Fruit fly (Drosophila melanogaster) whole organism, embryonic: ENCODE measurements around the gene CG9302.
A peak's percentile ranks its signal among the peaks of the same experiment; 100 is the strongest.

Source experiments
- Atf3 ChIP-seq: fragments of 200-800 bp; sonication (Bioruptor generic); optimal IDR thresholded peaks from 3 replicates; lab custom pipeline; 2016; ENCODE audit warnings: missing biosample characterization, missing genetic modification characterization
- Atf6 ChIP-seq: fragments of 200-800 bp; sonication (Bioruptor generic); IDR thresholded peaks from 2 replicates; pipeline ENCODE4 v1.3.6; 2022; ENCODE audit warnings: missing biosample characterization, missing genetic modification characterization
- Blimp-1 ChIP-seq: fragments of 200-800 bp; sonication (Bioruptor generic); optimal IDR thresholded peaks from 3 replicates; lab custom pipeline; 2018; ENCODE audit warnings: missing biosample characterization, missing genetic modification characterization, mild to moderate bottlenecking, moderate library complexity, missing genetic modification reagents
- Bteb2 ChIP-seq: fragments of 200-800 bp; sonication (Bioruptor generic); optimal IDR thresholded peaks from 2 replicates; lab custom pipeline; 2016; ENCODE audit warnings: missing biosample characterization, missing genetic modification characterization
- CG11398 ChIP-seq: fragments of 200-800 bp; sonication (Bioruptor generic); optimal IDR thresholded peaks from 2 replicates; lab custom pipeline; 2016; ENCODE audit warnings: missing biosample characterization, missing genetic modification characterization
- CG11504 ChIP-seq: fragments of 200-800 bp; sonication (Bioruptor generic); optimal IDR thresholded peaks from 3 replicates; lab custom pipeline; 2019; ENCODE audit warnings: missing biosample characterization, mild to moderate bottlenecking, missing genetic modification characterization, moderate library complexity
- CG11695 ChIP-seq: fragments of 200-800 bp; sonication (Bioruptor generic); IDR thresholded peaks from 3 replicates; pipeline ENCODE4 v1.3.6; 2022; ENCODE audit warnings: missing biosample characterization, missing genetic modification characterization
- CG12236 ChIP-seq: fragments of 200-800 bp; sonication (Bioruptor generic); optimal IDR thresholded peaks from 2 replicates; lab custom pipeline; 2016; ENCODE audit warnings: missing biosample characterization, missing genetic modification characterization
- CG12942 ChIP-seq: fragments of 200-800 bp; sonication (Bioruptor generic); optimal IDR thresholded peaks from 3 replicates; lab custom pipeline; 2016; ENCODE audit warnings: missing biosample characterization, missing genetic modification characterization
- CG13296 ChIP-seq: fragments of 200-800 bp; sonication (Bioruptor generic); optimal IDR thresholded peaks from 3 replicates; lab custom pipeline; 2018; ENCODE audit warnings: missing biosample characterization, mild to moderate bottlenecking, missing genetic modification characterization
- CG13894 ChIP-seq: fragments of 200-800 bp; sonication (Bioruptor generic); optimal IDR thresholded peaks from 3 replicates; lab custom pipeline; 2018; ENCODE audit warnings: missing biosample characterization, mild to moderate bottlenecking, missing genetic modification characterization, moderate library complexity
- CG14050 ChIP-seq: fragments of 200-800 bp; sonication (Bioruptor generic); IDR thresholded peaks from 3 replicates; pipeline ENCODE4 v1.3.6; 2022; ENCODE audit warnings: missing biosample characterization, missing genetic modification characterization
- CG16813 ChIP-seq: fragments of 200-800 bp; sonication (Bioruptor generic); IDR thresholded peaks from 3 replicates; pipeline ENCODE4 v1.3.6; 2022; ENCODE audit warnings: missing biosample characterization, missing genetic modification characterization; ENCODE audit not compliant: partially characterized antibody
- CG17186 ChIP-seq: fragments of 200-800 bp; sonication (Bioruptor generic); optimal IDR thresholded peaks from 3 replicates; lab custom pipeline; 2017; ENCODE audit warnings: missing biosample characterization, missing genetic modification reagents, missing genetic modification characterization
- CG18011 ChIP-seq: fragments of 200-800 bp; sonication (Bioruptor generic); optimal IDR thresholded peaks from 2 replicates; lab custom pipeline; 2017; ENCODE audit warnings: missing biosample characterization, missing genetic modification characterization, mild to moderate bottlenecking, moderate library complexity, missing genotype
- CG2120 ChIP-seq: fragments of 200-800 bp; sonication (Bioruptor generic); optimal IDR thresholded peaks from 3 replicates; lab custom pipeline; 2016; ENCODE audit warnings: missing biosample characterization, missing genetic modification characterization
- CG2129 ChIP-seq: fragments of 200-800 bp; sonication (Bioruptor generic); IDR thresholded peaks from 2 replicates; pipeline ENCODE4 v1.3.6; 2022; ENCODE audit warnings: missing biosample characterization, missing genetic modification characterization; ENCODE audit not compliant: partially characterized antibody
- CG2875 ChIP-seq: fragments of 200-800 bp; sonication (Bioruptor generic); optimal IDR thresholded peaks from 2 replicates; lab custom pipeline; 2017; ENCODE audit warnings: missing biosample characterization, mild to moderate bottlenecking, missing genetic modification characterization, missing genetic modification reagents
- CG30020 ChIP-seq: fragments of 200-800 bp; optimal IDR thresholded peaks from 2 replicates; lab custom pipeline; 2019; ENCODE audit warnings: missing biosample characterization, mild to moderate bottlenecking, missing genetic modification characterization, moderate library complexity
- CG32772 ChIP-seq: fragments of 200-800 bp; sonication (Bioruptor generic); IDR thresholded peaks from 2 replicates; pipeline ENCODE4 v1.3.6; 2022; ENCODE audit warnings: missing biosample characterization, missing genetic modification characterization
- CG5245 ChIP-seq: fragments of 200-800 bp; sonication (Bioruptor generic); optimal IDR thresholded peaks from 3 replicates; lab custom pipeline; 2016; ENCODE audit warnings: missing biosample characterization, missing genetic modification characterization
- CG6791 ChIP-seq: fragments of 200-800 bp; sonication (Bioruptor generic); IDR thresholded peaks from 3 replicates; pipeline ENCODE4 v1.3.6; 2022; ENCODE audit warnings: missing biosample characterization, missing genetic modification characterization; ENCODE audit not compliant: partially characterized antibody
- CG8281 ChIP-seq: fragments of 200-800 bp; sonication (Bioruptor generic); optimal IDR thresholded peaks from 2 replicates; lab custom pipeline; 2018; ENCODE audit warnings: missing biosample characterization, mild to moderate bottlenecking, missing genetic modification characterization, moderate library complexity
- CTCF ChIP-seq: fragments of 200-800 bp; sonication (Bioruptor generic); optimal IDR thresholded peaks from 2 replicates; lab custom pipeline; 2017; ENCODE audit warnings: missing biosample characterization, mild to moderate bottlenecking, missing genetic modification characterization, moderate library complexity
- D19A ChIP-seq: fragments of 200-800 bp; optimal IDR thresholded peaks from 3 replicates; lab custom pipeline; 2019; ENCODE audit warnings: missing biosample characterization, mild to moderate bottlenecking, missing genetic modification characterization, moderate library complexity
- Dfd ChIP-seq, 2 experiments: fragments of >200 bp; optimal IDR thresholded peaks; 2 replicates each; lab custom pipeline; 2017; ENCODE audit warnings: missing biosample characterization in 2 of 2, missing genetic modification characterization in 2 of 2
- Dref ChIP-seq: fragments of 200-800 bp; sonication (Bioruptor generic); IDR thresholded peaks from 2 replicates; pipeline ENCODE4 v1.3.6; 2022; ENCODE audit warnings: missing biosample characterization, missing genetic modification characterization
- Drgx ChIP-seq: fragments of 200-800 bp; sonication (Bioruptor generic); IDR thresholded peaks from 2 replicates; pipeline ENCODE4 v1.3.6; 2022; ENCODE audit warnings: missing biosample characterization, missing genetic modification characterization
- Ets65A ChIP-seq: fragments of 200-800 bp; sonication (Bioruptor generic); peaks from one replicate; lab custom pipeline; 2016; ENCODE audit warnings: missing biosample characterization, missing genetic modification characterization
- Fer3 ChIP-seq: fragments of 200-800 bp; sonication (Bioruptor generic); optimal IDR thresholded peaks from 2 replicates; lab custom pipeline; 2018; ENCODE audit warnings: missing biosample characterization, mild to moderate bottlenecking, missing genetic modification characterization, moderate library complexity
- HLH4C ChIP-seq: fragments of 200-800 bp; sonication (Bioruptor generic); IDR thresholded peaks from 3 replicates; pipeline ENCODE4 v1.3.6; 2022; ENCODE audit warnings: missing biosample characterization, missing genetic modification characterization; ENCODE audit not compliant: partially characterized antibody
- Hey ChIP-seq: fragments of 200-800 bp; sonication (Bioruptor generic); optimal IDR thresholded peaks from 3 replicates; lab custom pipeline; 2018; ENCODE audit warnings: missing biosample characterization, mild to moderate bottlenecking, missing genetic modification characterization
- Kr ChIP-seq: fragments of 200-800 bp; sonication (Bioruptor generic); optimal IDR thresholded peaks from 2 replicates; lab custom pipeline; 2017; ENCODE audit warnings: missing biosample characterization, mild to moderate bottlenecking, missing genetic modification characterization
- Mad ChIP-seq: fragments of 200-800 bp; sonication (Bioruptor generic); optimal IDR thresholded peaks from 2 replicates; lab custom pipeline; 2016; ENCODE audit warnings: missing biosample characterization, missing genetic modification characterization
- Six4 ChIP-seq: fragments of 200-800 bp; sonication (Bioruptor generic); optimal IDR thresholded peaks from 2 replicates; lab custom pipeline; 2016; ENCODE audit warnings: missing biosample characterization, missing genetic modification characterization
- Sry-δ ChIP-seq: fragments of 200-800 bp; sonication (Bioruptor generic); optimal IDR thresholded peaks from 2 replicates; lab custom pipeline; 2016; ENCODE audit warnings: missing biosample characterization, missing genetic modification characterization
- Xbp1 ChIP-seq: fragments of 200-800 bp; sonication (Bioruptor generic); optimal IDR thresholded peaks from 3 replicates; lab custom pipeline; 2016; ENCODE audit warnings: missing biosample characterization, mild to moderate bottlenecking, missing genetic modification characterization
- abd-A ChIP-seq: fragments of 200-800 bp; sonication (Bioruptor generic); optimal IDR thresholded peaks from 3 replicates; lab custom pipeline; 2019; ENCODE audit warnings: missing biosample characterization, mild to moderate bottlenecking, missing genetic modification characterization, moderate library complexity
- cad ChIP-seq: fragments of >200 bp; optimal IDR thresholded peaks from 2 replicates; lab custom pipeline; 2017; ENCODE audit warnings: missing biosample characterization, missing genetic modification characterization
- corto ChIP-seq: fragments of 200-800 bp; sonication (Bioruptor generic); optimal IDR thresholded peaks from 2 replicates; lab custom pipeline; 2016; ENCODE audit warnings: missing biosample characterization, mild to moderate bottlenecking, missing genetic modification characterization, moderate library complexity
- crp ChIP-seq, 2 experiments: fragments of 200-800 bp; sonication (Bioruptor generic); optimal IDR thresholded peaks; 2 replicates in 1 of 2; 3 replicates in 1 of 2; lab custom pipeline; 2017; ENCODE audit warnings: missing biosample characterization in 2 of 2, missing genetic modification characterization in 2 of 2, mild to moderate bottlenecking in 1 of 2, moderate library complexity in 1 of 2
- dmrt99B ChIP-seq: fragments of 200-800 bp; sonication (Bioruptor generic); optimal IDR thresholded peaks from 2 replicates; lab custom pipeline; 2018; ENCODE audit warnings: missing biosample characterization, mild to moderate bottlenecking, missing genetic modification characterization, moderate library complexity
- esg ChIP-seq: fragments of 200-800 bp; sonication (Bioruptor generic); conservative IDR thresholded peaks from 2 replicates; pipeline ENCODE4 v1.3.6; 2022; ENCODE audit warnings: missing biosample characterization, missing genetic modification characterization
- h ChIP-seq: fragments of >200 bp; optimal IDR thresholded peaks from 2 replicates; lab custom pipeline; 2017
- hb ChIP-seq: fragments of 200-800 bp; sonication (Bioruptor generic); IDR thresholded peaks from 3 replicates; pipeline ENCODE4 v1.3.6; 2022; ENCODE audit warnings: missing biosample characterization, missing genetic modification characterization; ENCODE audit not compliant: partially characterized antibody
- klu ChIP-seq: fragments of 200-800 bp; sonication (Bioruptor generic); IDR thresholded peaks from 2 replicates; pipeline ENCODE4 v1.3.6; 2022; ENCODE audit warnings: missing biosample characterization, missing genetic modification characterization
- lmd ChIP-seq: fragments of 200-800 bp; sonication (Bioruptor generic); IDR thresholded peaks from 2 replicates; pipeline ENCODE4 v1.3.6; 2022; ENCODE audit warnings: missing biosample characterization, missing genetic modification characterization
- nmo ChIP-seq: fragments of 200-800 bp; sonication (Bioruptor generic); optimal IDR thresholded peaks from 2 replicates; lab custom pipeline; 2018; ENCODE audit warnings: missing biosample characterization, mild to moderate bottlenecking, missing genetic modification characterization, moderate library complexity
- sug ChIP-seq: fragments of 200-800 bp; optimal IDR thresholded peaks from 2 replicates; lab custom pipeline; 2019; ENCODE audit warnings: missing biosample characterization, mild to moderate bottlenecking, missing genetic modification characterization, moderate library complexity
- tna ChIP-seq: fragments of 200-800 bp; sonication (Bioruptor generic); IDR thresholded peaks from 2 replicates; pipeline ENCODE4 v1.3.6; 2022; ENCODE audit warnings: missing biosample characterization, missing genetic modification characterization; ENCODE audit not compliant: partially characterized antibody
- trem ChIP-seq: fragments of 200-800 bp; optimal IDR thresholded peaks from 3 replicates; lab custom pipeline; 2019; ENCODE audit warnings: missing biosample characterization, mild to moderate bottlenecking, missing genetic modification characterization, moderate library complexity

The CG9302 gene

dm6 chr2L:13394903-13395302 lies 16.6 kb upstream of the CG9302 start, which contains the start of gene RpL24 (continued):
- TF ChIP-seq tna (GFP tag; lab: Robert Waterston, UW), result no peak
- peak; percentile 93 for TF ChIP-seq CG11398
- peak; percentile 65 for TF ChIP-seq CTCF (GFP tag; lab: Kevin White, UChicago)
- peak; percentile 67 for TF ChIP-seq CG32772 (GFP tag; lab: Robert Waterston, UW)
- TF ChIP-seq Sry-δ (GFP tag; lab: Kevin White, UChicago), result peak; percentile 55
- peak in 1 of 2 experiments; percentile 63 for TF ChIP-seq crp (GFP tag; optimal IDR thresholded peaks at IDR 0.05; lab: Kevin White, UChicago)
- TF ChIP-seq CG13296, result peak; percentile 95
- peak; percentile 22; the same call in 1 of the 2 replicates for TF ChIP-seq klu
- peak; percentile 85 for TF ChIP-seq CG13894 (tag; lab: Kevin White, UChicago)
- TF ChIP-seq CG6791 (GFP tag; lab: Robert Waterston, UW), result 0 out of 3 replicates have a peak, but pooled peaks have one; percentile 29
- peak; percentile 31; the same call in 1 of the 2 replicates for TF ChIP-seq Dref (GFP tag; lab: Robert Waterston, UW)
- TF ChIP-seq Blimp-1 (GFP tag; lab: Kevin White, UChicago), result peak; percentile 67
- peak; percentile 82 for TF ChIP-seq CG11504
- TF ChIP-seq CG12942 (GFP tag; lab: Kevin White, UChicago), result peak; percentile 77
- peak; percentile 92 for TF ChIP-seq CG2875
- TF ChIP-seq Bteb2 (GFP tag; lab: Kevin White, UChicago), result peak; percentile 86
- TF ChIP-seq corto (GFP tag; lab: Kevin White, UChicago), result no peak
- no peak for TF ChIP-seq CG16813 (GFP tag; lab: Robert Waterston, UW)
- peak; percentile 57; the same call in 1 of the 2 replicates for TF ChIP-seq lmd
- peak; percentile 57 for TF ChIP-seq CG30020
- peak; percentile 36 for TF ChIP-seq Drgx
- TF ChIP-seq Ets65A (GFP tag; lab: Kevin White, UChicago), result peak; percentile 99
- peak; percentile 87 for TF ChIP-seq Six4 (GFP tag; lab: Kevin White, UChicago)
- peak; percentile 99 for TF ChIP-seq CG17186 (GFP tag; lab: Kevin White, UChicago)
- peak; percentile 81 for TF ChIP-seq CG11695 (GFP tag; lab: Robert Waterston, UW)
- TF ChIP-seq CG5245 (GFP tag; lab: Kevin White, UChicago), result peak; percentile 80
- no peak for TF ChIP-seq cad (GFP tag; lab: Kevin White, UChicago)
- TF ChIP-seq sug, result peak; percentile 87
- TF ChIP-seq CG14050 (GFP tag; lab: Robert Waterston, UW), result peak; percentile 85
- no peak for TF ChIP-seq hb
- peak; percentile 72 for TF ChIP-seq Atf3 (GFP tag; lab: Kevin White, UChicago)
- TF ChIP-seq CG8281 (tag; lab: Kevin White, UChicago), result peak; percentile 66
- peak; percentile 80 for TF ChIP-seq trem (tag; lab: Kevin White, UChicago)
- TF ChIP-seq esg (GFP tag; lab: Robert Waterston, UW), result no peak
- peak; percentile 87 for TF ChIP-seq Xbp1 (GFP tag; lab: Kevin White, UChicago)
- no peak for TF ChIP-seq abd-A (tag; lab: Kevin White, UChicago)
- peak; percentile 92 for TF ChIP-seq CG12236 (GFP tag; lab: Kevin White, UChicago)
- no peak for TF ChIP-seq Dfd (GFP tag; optimal IDR thresholded peaks at IDR 0.05; lab: Kevin White, UChicago)
- TF ChIP-seq Fer3 (tag; lab: Kevin White, UChicago), result peak; percentile 93
- peak; percentile 73 for TF ChIP-seq CG2120 (GFP tag; lab: Kevin White, UChicago)
- TF ChIP-seq dmrt99B (tag; lab: Kevin White, UChicago), result peak; percentile 80
- peak; percentile 83 for TF ChIP-seq CG18011 (GFP tag; lab: Kevin White, UChicago)
- TF ChIP-seq Hey (tag; lab: Kevin White, UChicago), result peak; percentile 85
- TF ChIP-seq D19A (tag; lab: Kevin White, UChicago), result peak; percentile 56
- no peak for TF ChIP-seq CG2129 (GFP tag; lab: Robert Waterston, UW)
- TF ChIP-seq Mad (GFP tag; lab: Kevin White, UChicago), result peak; percentile 92
- TF ChIP-seq HLH4C (GFP tag; lab: Robert Waterston, UW), result no peak
- TF ChIP-seq Atf6 (GFP tag; lab: Robert Waterston, UW), result peak; percentile 90
- TF ChIP-seq Kr (GFP tag; lab: Kevin White, UChicago), result peak; percentile 83
- TF ChIP-seq h (lab: Kevin White, UChicago), result no peak
- TF ChIP-seq nmo (GFP tag; lab: Kevin White, UChicago), result peak; percentile 86
